Worm (Caenorhabditis elegans) whole organism, young adult: ENCODE data around the gene mbk-2.

Experiments used
- K11D2.4 ChIP-seq: fragments of 200-800 bp; sonication (Bioruptor generic); IDR thresholded peaks from 2 replicates; pipeline ENCODE4 v1.3.6; 2022; ENCODE audit warnings: missing genetic modification reagents, missing genetic modification characterization, missing compliant biosample characterization
- ceh-40 ChIP-seq: fragments of 200-800 bp; sonication (Bioruptor generic); IDR thresholded peaks from 2 replicates; pipeline ENCODE4 v1.3.6; 2022; ENCODE audit warnings: missing genetic modification characterization, missing compliant biosample characterization
- dox-1 ChIP-seq: fragments of 200-800 bp; sonication (Bioruptor generic); IDR thresholded peaks from 2 replicates; pipeline ENCODE4 v1.3.6; 2022; ENCODE audit warnings: missing genetic modification reagents, missing genetic modification characterization, missing compliant biosample characterization
- ets-4 ChIP-seq: fragments of 200-800 bp; sonication (Bioruptor generic); optimal IDR thresholded peaks from 2 replicates; lab custom pipeline; 2018; ENCODE audit warnings: mild to moderate bottlenecking, missing genetic modification characterization, missing compliant biosample characterization
- lir-1 ChIP-seq: fragments of 200-800 bp; sonication (Bioruptor generic); conservative IDR thresholded peaks from 2 replicates; pipeline ENCODE4 v1.3.6; 2022; ENCODE audit warnings: missing genetic modification reagents, missing genetic modification characterization, missing compliant biosample characterization
- nfya-1 ChIP-seq: sonication (generic microtip); optimal IDR thresholded peaks from 2 replicates; lab custom pipeline; 2017; ENCODE audit warnings: antibody characterized with exemption, missing compliant biosample characterization, missing genetic modification characterization, borderline replicate concordance; ENCODE audit not compliant: insufficient read depth
- pha-4 ChIP-seq: fragments of 150-350 bp; sonication (generic microtip); optimal IDR thresholded peaks from 2 replicates; lab custom pipeline; 2014; ENCODE audit warnings: missing biosample characterization, missing genetic modification reagents, missing genetic modification characterization
- sdz-38 ChIP-seq: sonication (generic microtip); optimal IDR thresholded peaks from 2 replicates; lab custom pipeline; 2016; ENCODE audit warnings: missing genotype, missing genetic modification characterization, missing compliant biosample characterization
- sea-2 ChIP-seq: fragments of 200-800 bp; sonication (Bioruptor generic); IDR thresholded peaks from 2 replicates; pipeline ENCODE4 v1.3.6; 2022; ENCODE audit warnings: missing genetic modification characterization, missing compliant biosample characterization
- snpc-3.4 ChIP-seq: sonication (generic microtip); optimal IDR thresholded peaks from 2 replicates; lab custom pipeline; 2017; ENCODE audit warnings: missing genetic modification characterization, mild to moderate bottlenecking, missing compliant biosample characterization, antibody characterized with exemption, moderate library complexity, missing genotype, missing genetic modification reagents
- snpc-4 ChIP-seq, 5 experiments: fragments of 150-350 bp in 1 of 5; sonication (generic microtip) in 4 of 5; optimal IDR thresholded peaks; 2 replicates each; lab custom pipeline; 2014 to 2018; ENCODE audit warnings: missing genetic modification characterization in 5 of 5, missing biosample characterization in 3 of 5, antibody characterized with exemption in 2 of 5, mild to moderate bottlenecking in 2 of 5, missing compliant biosample characterization in 2 of 5, missing genotype in 2 of 5, moderate library complexity in 2 of 5, missing genetic modification reagents in 1 of 5
- unc-130 ChIP-seq: sonication (generic microtip); optimal IDR thresholded peaks from 2 replicates; lab custom pipeline; 2016; ENCODE audit warnings: missing genetic modification reagents, missing genetic modification characterization, missing compliant biosample characterization
- unc-62 ChIP-seq: fragments of 150-350 bp; optimal IDR thresholded peaks from 2 replicates; lab custom pipeline; 2014; ENCODE audit warnings: missing biosample characterization, missing genetic modification reagents, missing genetic modification characterization

- no peak for TF ChIP-seq lir-1 (GFP tag; lab: Robert Waterston, UW)
- no peak for TF ChIP-seq ceh-40
- TF ChIP-seq nfya-1 (tag; lab: Kevin White, UChicago) = no peak
- no peak for TF ChIP-seq unc-130 (GFP tag; lab: Kevin White, UChicago)
- no peak for TF ChIP-seq snpc-4 (GFP tag; optimal IDR thresholded peaks at IDR 0.05; lab: Kevin White, UChicago)
- TF ChIP-seq snpc-4 (tag; optimal IDR thresholded peaks at IDR 0.05; lab: Kevin White, UChicago) = no peak
- no peak for TF ChIP-seq pha-4 (tag; lab: Kevin White, UChicago)
- no peak for TF ChIP-seq ets-4 (GFP tag; lab: Kevin White, UChicago)
- TF ChIP-seq unc-62 = no peak
- no peak for TF ChIP-seq sea-2 (GFP tag; lab: Robert Waterston, UW)
- TF ChIP-seq sdz-38 = no peak
- TF ChIP-seq K11D2.4 (GFP tag; lab: Robert Waterston, UW) = no peak
- no peak for TF ChIP-seq dox-1 (GFP tag; lab: Robert Waterston, UW)
- TF ChIP-seq snpc-3.4 (tag; lab: Kevin White, UChicago) = no peak
These were observed 31.3 kb upstream of the mbk-2 start for ce11 chrIV:12977650-12978049.
